Fruit fly (Drosophila melanogaster) whole organism, embryonic: ENCODE results near the gene AP-1sigma.

Experiments
- Asciz ChIP-seq: fragments of 200-800 bp; sonication (Bioruptor generic); optimal IDR thresholded peaks from 2 replicates; lab custom pipeline; 2017; ENCODE audit warnings: missing biosample characterization, mild to moderate bottlenecking, missing genetic modification characterization, missing genetic modification reagents
- Blimp-1 ChIP-seq: fragments of 200-800 bp; sonication (Bioruptor generic); optimal IDR thresholded peaks from 3 replicates; lab custom pipeline; 2018; ENCODE audit warnings: missing biosample characterization, missing genetic modification characterization, mild to moderate bottlenecking, moderate library complexity, missing genetic modification reagents
- CG10147 ChIP-seq: fragments of 200-800 bp; sonication (Bioruptor generic); optimal IDR thresholded peaks from 2 replicates; lab custom pipeline; 2019; ENCODE audit warnings: missing biosample characterization, mild to moderate bottlenecking, missing genetic modification characterization, moderate library complexity
- CG10462 ChIP-seq: fragments of 200-800 bp; sonication (Bioruptor generic); optimal IDR thresholded peaks from 2 replicates; lab custom pipeline; 2016; ENCODE audit warnings: missing biosample characterization, missing genetic modification characterization
- CG10543 ChIP-seq: fragments of 200-800 bp; sonication (Bioruptor generic); optimal IDR thresholded peaks from 3 replicates; lab custom pipeline; 2017; ENCODE audit warnings: missing biosample characterization, mild to moderate bottlenecking, missing genetic modification characterization, moderate library complexity
- CG10979 ChIP-seq: fragments of 200-800 bp; sonication (Bioruptor generic); optimal IDR thresholded peaks from 2 replicates; lab custom pipeline; 2018; ENCODE audit warnings: missing biosample characterization, mild to moderate bottlenecking, missing genetic modification characterization, moderate library complexity
- CG11504 ChIP-seq: fragments of 200-800 bp; sonication (Bioruptor generic); optimal IDR thresholded peaks from 3 replicates; lab custom pipeline; 2019; ENCODE audit warnings: missing biosample characterization, mild to moderate bottlenecking, missing genetic modification characterization, moderate library complexity
- CG12391 ChIP-seq: fragments of 200-800 bp; sonication (Bioruptor generic); optimal IDR thresholded peaks from 3 replicates; lab custom pipeline; 2018; ENCODE audit warnings: missing biosample characterization, mild to moderate bottlenecking, missing genetic modification characterization, moderate library complexity
- CG16863 ChIP-seq: fragments of 200-800 bp; sonication (Bioruptor generic); optimal IDR thresholded peaks from 3 replicates; lab custom pipeline; 2016; ENCODE audit warnings: missing biosample characterization, missing genetic modification characterization
- CG17361 ChIP-seq: fragments of 200-800 bp; sonication (Bioruptor generic); IDR thresholded peaks from 3 replicates; pipeline ENCODE4 v1.3.6; 2022; ENCODE audit warnings: missing biosample characterization, missing genetic modification characterization
- CG17612 ChIP-seq: fragments of 200-800 bp; sonication (Bioruptor generic); IDR thresholded peaks from 2 replicates; pipeline ENCODE4 v1.3.6; 2022; ENCODE audit warnings: missing biosample characterization, missing genetic modification characterization
- CG17802 ChIP-seq: fragments of 200-800 bp; sonication (Bioruptor generic); optimal IDR thresholded peaks from 2 replicates; lab custom pipeline; 2018; ENCODE audit warnings: missing biosample characterization, mild to moderate bottlenecking, missing genetic modification characterization, moderate library complexity
- CG2120 ChIP-seq: fragments of 200-800 bp; sonication (Bioruptor generic); optimal IDR thresholded peaks from 3 replicates; lab custom pipeline; 2016; ENCODE audit warnings: missing biosample characterization, missing genetic modification characterization
- CG2712 ChIP-seq: fragments of 200-800 bp; optimal IDR thresholded peaks from 3 replicates; lab custom pipeline; 2019; ENCODE audit warnings: missing biosample characterization, mild to moderate bottlenecking, missing genetic modification characterization, moderate library complexity
- CG30403 ChIP-seq: fragments of 200-800 bp; sonication (Bioruptor generic); optimal IDR thresholded peaks from 3 replicates; lab custom pipeline; 2016; ENCODE audit warnings: missing biosample characterization, missing genetic modification characterization
- CG3281 ChIP-seq: fragments of 200-800 bp; sonication (Bioruptor generic); optimal IDR thresholded peaks from 3 replicates; lab custom pipeline; 2017; ENCODE audit warnings: missing biosample characterization, mild to moderate bottlenecking, missing genetic modification characterization
- CG6683 ChIP-seq: fragments of 200-800 bp; sonication (Bioruptor generic); optimal IDR thresholded peaks from 2 replicates; lab custom pipeline; 2017; ENCODE audit warnings: missing biosample characterization, mild to moderate bottlenecking, missing genetic modification characterization, missing genetic modification reagents
- CG7839 ChIP-seq: fragments of 200-800 bp; sonication (Bioruptor generic); optimal IDR thresholded peaks from 3 replicates; lab custom pipeline; 2018; ENCODE audit warnings: missing biosample characterization, mild to moderate bottlenecking, missing genetic modification characterization, moderate library complexity
- CG8924 ChIP-seq: fragments of 200-800 bp; optimal IDR thresholded peaks from 3 replicates; lab custom pipeline; 2019; ENCODE audit warnings: missing biosample characterization, mild to moderate bottlenecking, missing genetic modification characterization, moderate library complexity
- D19B ChIP-seq: fragments of 200-800 bp; sonication (Bioruptor generic); optimal IDR thresholded peaks from 2 replicates; lab custom pipeline; 2017; ENCODE audit warnings: missing biosample characterization, mild to moderate bottlenecking, missing genetic modification characterization
- Hmr ChIP-seq: fragments of 200-800 bp; sonication (Bioruptor generic); optimal IDR thresholded peaks from 3 replicates; lab custom pipeline; 2017; ENCODE audit warnings: mild to moderate bottlenecking, missing biosample characterization, missing genetic modification reagents, missing genetic modification characterization
- Hr51 ChIP-seq, 2 experiments: fragments of 200-800 bp; sonication (Bioruptor generic); optimal IDR thresholded peaks; 2 replicates in 1 of 2; 3 replicates in 1 of 2; lab custom pipeline; 2016 to 2018; ENCODE audit warnings: missing biosample characterization in 2 of 2, missing genetic modification characterization in 2 of 2, mild to moderate bottlenecking in 1 of 2, moderate library complexity in 1 of 2
- Meics ChIP-seq: fragments of 200-800 bp; sonication (Bioruptor generic); optimal IDR thresholded peaks from 2 replicates; lab custom pipeline; 2017; ENCODE audit warnings: missing biosample characterization, mild to moderate bottlenecking, missing genetic modification characterization
- Neu2 ChIP-seq: fragments of 200-800 bp; sonication (Bioruptor generic); optimal IDR thresholded peaks from 3 replicates; lab custom pipeline; 2016; ENCODE audit warnings: missing biosample characterization, missing genetic modification characterization, borderline replicate concordance
- Oli ChIP-seq: fragments of 200-800 bp; sonication (Bioruptor generic); optimal IDR thresholded peaks from 2 replicates; lab custom pipeline; 2018; ENCODE audit warnings: missing biosample characterization, mild to moderate bottlenecking, missing genetic modification characterization, moderate library complexity
- Sox100B ChIP-seq: fragments of 200-800 bp; sonication (Bioruptor generic); optimal IDR thresholded peaks from 3 replicates; lab custom pipeline; 2018; ENCODE audit warnings: missing biosample characterization, mild to moderate bottlenecking, missing genetic modification characterization
- al ChIP-seq: fragments of 200-800 bp; sonication (Bioruptor generic); IDR thresholded peaks from 2 replicates; pipeline ENCODE4 v1.3.6; 2022; ENCODE audit warnings: missing biosample characterization, missing genetic modification characterization
- bowl ChIP-seq: fragments of 200-800 bp; sonication (Bioruptor generic); IDR thresholded peaks from 2 replicates; pipeline ENCODE4 v1.3.6; 2022; ENCODE audit warnings: missing biosample characterization, missing genetic modification characterization
- cas ChIP-seq: fragments of 200-800 bp; sonication (Bioruptor generic); IDR thresholded peaks from 2 replicates; pipeline ENCODE4 v1.3.6; 2022; ENCODE audit warnings: missing biosample characterization, missing genetic modification characterization
- chif ChIP-seq, 2 experiments: fragments of 200-800 bp; sonication (Bioruptor generic); optimal IDR thresholded peaks; 3 replicates each; lab custom pipeline; 2016; ENCODE audit warnings: missing biosample characterization in 2 of 2, missing genetic modification characterization in 2 of 2
- chinmo ChIP-seq: fragments of 200-800 bp; sonication (Bioruptor generic); IDR thresholded peaks from 4 replicates; pipeline ENCODE4 v1.3.6; 2022; ENCODE audit warnings: missing biosample characterization, missing genetic modification characterization; ENCODE audit not compliant: partially characterized antibody
- dmrt99B ChIP-seq: fragments of 200-800 bp; sonication (Bioruptor generic); optimal IDR thresholded peaks from 2 replicates; lab custom pipeline; 2018; ENCODE audit warnings: missing biosample characterization, mild to moderate bottlenecking, missing genetic modification characterization, moderate library complexity
- gce ChIP-seq: fragments of 200-800 bp; sonication (Bioruptor generic); IDR thresholded peaks from 3 replicates; pipeline ENCODE4 v1.3.6; 2022; ENCODE audit warnings: missing biosample characterization, missing genetic modification characterization
- gem ChIP-seq: fragments of 200-800 bp; sonication (Bioruptor generic); optimal IDR thresholded peaks from 2 replicates; lab custom pipeline; 2019; ENCODE audit warnings: missing biosample characterization, mild to moderate bottlenecking, missing genetic modification characterization, moderate library complexity
- grn ChIP-seq: fragments of 200-800 bp; sonication (Bioruptor generic); optimal IDR thresholded peaks from 3 replicates; lab custom pipeline; 2017; ENCODE audit warnings: missing biosample characterization, missing genetic modification characterization
- lilli ChIP-seq: fragments of 200-800 bp; sonication (Bioruptor generic); optimal IDR thresholded peaks from 3 replicates; lab custom pipeline; 2016; ENCODE audit warnings: missing biosample characterization, missing genetic modification characterization
- lola ChIP-seq, 3 experiments: fragments of >200 bp in 2 of 3; fragments of 200-800 bp in 1 of 3; sonication (Bioruptor generic) in 1 of 3; optimal IDR thresholded peaks; 2 replicates each; lab custom pipeline; 2017 to 2019; ENCODE audit warnings: missing biosample characterization in 3 of 3, missing genetic modification characterization in 3 of 3, mild to moderate bottlenecking in 1 of 3, moderate library complexity in 1 of 3
- luna ChIP-seq: fragments of 200-800 bp; sonication (Bioruptor generic); optimal IDR thresholded peaks from 2 replicates; lab custom pipeline; 2016; ENCODE audit warnings: missing biosample characterization, missing genetic modification characterization
- mam ChIP-seq: fragments of 200-800 bp; sonication (Bioruptor generic); optimal IDR thresholded peaks from 3 replicates; lab custom pipeline; 2016; ENCODE audit warnings: missing biosample characterization, missing genetic modification characterization
- phol ChIP-seq: fragments of 200-800 bp; sonication (Bioruptor generic); optimal IDR thresholded peaks from 3 replicates; lab custom pipeline; 2018; ENCODE audit warnings: missing biosample characterization, mild to moderate bottlenecking, missing genetic modification characterization, moderate library complexity
- sens ChIP-seq: fragments of 200-800 bp; sonication (Bioruptor generic); peaks from one replicate; lab custom pipeline; 2016; ENCODE audit warnings: missing biosample characterization, missing genetic modification characterization
- so ChIP-seq: fragments of 200-800 bp; sonication (Bioruptor generic); IDR thresholded peaks from 3 replicates; pipeline ENCODE4 v1.3.6; 2022; ENCODE audit warnings: missing biosample characterization, missing genetic modification characterization
- sob ChIP-seq: fragments of 200-800 bp; sonication (Bioruptor generic); IDR thresholded peaks from 2 replicates; pipeline ENCODE4 v1.3.6; 2022; ENCODE audit warnings: missing biosample characterization, missing genetic modification characterization
- sr ChIP-seq: fragments of 200-800 bp; sonication (Bioruptor generic); IDR thresholded peaks from 3 replicates; pipeline ENCODE4 v1.3.6; 2022; ENCODE audit warnings: missing biosample characterization, missing genetic modification characterization
- tx ChIP-seq: fragments of 200-800 bp; sonication (Bioruptor generic); optimal IDR thresholded peaks from 2 replicates; lab custom pipeline; 2016; ENCODE audit warnings: missing biosample characterization, missing genetic modification characterization

AP-1sigma gene

DNA sequence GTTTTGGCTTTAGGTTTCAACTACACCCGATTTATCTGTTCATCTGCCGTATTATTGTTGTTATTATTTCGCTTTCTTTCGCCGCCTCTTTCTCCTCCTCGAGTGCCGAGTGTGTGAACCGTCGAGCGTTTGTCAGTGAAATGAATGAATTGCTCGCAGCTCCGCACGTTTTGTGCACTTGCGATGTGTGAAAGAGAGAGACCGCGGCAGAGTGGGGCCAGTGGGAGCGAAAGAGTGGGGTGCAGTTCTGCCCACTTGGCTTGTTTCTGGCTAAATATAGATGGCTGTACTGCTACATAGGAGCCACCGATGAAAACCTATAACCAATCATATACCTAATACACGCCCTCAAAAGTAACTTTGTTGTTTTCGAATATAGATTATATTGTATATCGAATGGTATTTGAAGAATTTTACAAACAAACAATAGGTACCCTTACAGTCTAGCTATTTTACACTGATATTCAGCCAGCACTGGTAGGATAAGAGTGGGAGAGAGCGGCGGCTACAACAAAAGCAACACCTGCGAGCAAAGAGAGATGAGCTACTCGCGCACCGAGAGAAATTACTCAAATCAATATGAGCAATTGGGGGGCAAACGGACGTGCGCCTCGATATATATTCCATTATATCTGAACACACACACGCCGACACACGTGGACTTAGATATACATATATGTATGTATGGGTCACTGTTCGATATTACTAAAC is 48.2 kb downstream of the AP-1sigma start (continued):
- no peak for TF ChIP-seq CG10147
- no peak for TF ChIP-seq mam
- TF ChIP-seq CG16863: no peak
- TF ChIP-seq CG17802 (tag; lab: Kevin White, UChicago): no peak

DNA sequence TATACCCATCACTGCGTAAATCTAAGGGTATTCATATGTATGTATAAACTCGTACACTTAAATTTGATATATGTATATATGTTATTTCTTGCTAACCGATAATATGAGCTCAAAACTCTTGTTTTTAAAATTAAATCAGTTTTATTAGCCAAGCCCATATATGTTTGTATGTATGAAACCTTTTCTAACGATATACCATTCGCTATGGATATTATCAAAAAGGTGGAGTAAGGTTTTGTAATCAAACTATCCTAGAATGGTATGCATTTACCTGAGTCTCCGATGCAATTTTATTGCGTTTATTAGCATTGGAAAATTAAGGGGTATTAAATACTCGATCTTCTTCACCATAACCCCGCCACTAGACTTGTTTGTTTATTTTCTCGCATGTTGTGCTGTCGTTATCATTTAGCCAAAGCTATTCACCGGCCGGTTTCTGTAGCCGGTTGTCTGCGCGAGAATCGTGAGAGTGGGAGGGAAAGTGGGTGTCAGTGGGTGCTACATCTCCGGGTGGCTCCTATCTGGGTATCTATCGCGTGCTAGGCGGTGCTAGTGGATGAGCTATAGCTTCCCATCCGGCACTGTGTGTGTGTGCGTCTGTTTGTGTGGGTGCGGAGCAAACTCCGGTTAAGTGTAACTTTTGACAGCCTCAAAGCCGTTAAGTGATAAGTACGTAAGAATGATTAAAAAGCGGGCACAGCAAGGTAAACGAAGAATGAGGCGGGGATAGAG is 49.5 kb downstream of the AP-1sigma start:
- peak; percentile 41 for TF ChIP-seq CG2120 (GFP tag; lab: Kevin White, UChicago)
- TF ChIP-seq Asciz (GFP tag; lab: Kevin White, UChicago): peak; percentile 32
- peak; percentile 65; the same call in 2 of the 3 replicates for TF ChIP-seq CG17361 (GFP tag; lab: Robert Waterston, UW)
- no peak for TF ChIP-seq tx (GFP tag; lab: Kevin White, UChicago)
- peak; percentile 34 for TF ChIP-seq lilli (GFP tag; lab: Kevin White, UChicago)
- TF ChIP-seq CG11504 (tag; lab: Kevin White, UChicago): peak; percentile 52
- TF ChIP-seq bowl (GFP tag; lab: Robert Waterston, UW): 0 out of 2 replicates have a peak, but pooled peaks have one; percentile 17
- TF ChIP-seq CG17612 (GFP tag; lab: Robert Waterston, UW): no peak
- peak; percentile 7 for TF ChIP-seq Hmr
- TF ChIP-seq CG10543 (GFP tag; lab: Kevin White, UChicago): peak; percentile 29
- peak; percentile 22 for TF ChIP-seq CG2712 (tag; lab: Kevin White, UChicago)
- TF ChIP-seq CG12391 (tag; lab: Kevin White, UChicago): peak; percentile 34
- peak; percentile 59 for TF ChIP-seq CG10979 (tag; lab: Kevin White, UChicago)
- peak; percentile 57 for TF ChIP-seq Oli (tag; lab: Kevin White, UChicago)
- TF ChIP-seq Sox100B: peak; percentile 45
- TF ChIP-seq CG7839 (tag; lab: Kevin White, UChicago): peak; percentile 61
- peak; percentile 48 for TF ChIP-seq CG30403
- TF ChIP-seq gce (GFP tag; lab: Robert Waterston, UW): peak; percentile 56; the same call in 1 of the 3 replicates
- peak; percentile 68 for TF ChIP-seq gem (tag; lab: Kevin White, UChicago)
- TF ChIP-seq so (GFP tag; lab: Robert Waterston, UW): 0 out of 3 replicates have a peak, but pooled peaks have one; percentile 42
- peak; percentile 84 for TF ChIP-seq sr
- TF ChIP-seq CG10462 (GFP tag; lab: Kevin White, UChicago): no peak
- no peak for TF ChIP-seq cas (GFP tag; lab: Robert Waterston, UW)
- TF ChIP-seq phol: peak; percentile 22
- TF ChIP-seq Blimp-1: peak; percentile 1
- TF ChIP-seq CG3281 (GFP tag; lab: Kevin White, UChicago): peak; percentile 1
- peak; percentile 61 for TF ChIP-seq dmrt99B (tag; lab: Kevin White, UChicago)
- TF ChIP-seq D19B (GFP tag; lab: Kevin White, UChicago): peak; percentile 94
- TF ChIP-seq CG6683: peak; percentile 34
- peak in 1 of 2 experiments; percentile 36 for TF ChIP-seq Hr51 (GFP tag; optimal IDR thresholded peaks at IDR 0.05; lab: Kevin White, UChicago)
- TF ChIP-seq chif (GFP tag; optimal IDR thresholded peaks at IDR 0.05; lab: Kevin White, UChicago): peak in 1 of 2 experiments; percentile 25
- TF ChIP-seq sob (GFP tag; lab: Robert Waterston, UW): peak; percentile 20; the same call in 1 of the 2 replicates
- peak; percentile 33 for TF ChIP-seq CG8924 (tag; lab: Kevin White, UChicago)
- no peak for TF ChIP-seq Neu2 (GFP tag; lab: Kevin White, UChicago)
- no peak for TF ChIP-seq luna (GFP tag; lab: Kevin White, UChicago)
- TF ChIP-seq Meics (GFP tag; lab: Kevin White, UChicago): peak; percentile 40
- no peak for TF ChIP-seq al (GFP tag; lab: Robert Waterston, UW)
- TF ChIP-seq sens (GFP tag; lab: Kevin White, UChicago): peak; percentile 86
- TF ChIP-seq chinmo (GFP tag; lab: Robert Waterston, UW): 0 out of 4 replicates have a peak, but pooled peaks have one; percentile 51
- TF ChIP-seq grn (GFP tag; lab: Kevin White, UChicago): peak; percentile 31
- peak in 1 of 3 experiments; percentile 22 for TF ChIP-seq lola (GFP tag; optimal IDR thresholded peaks at IDR 0.05; lab: Kevin White, UChicago)
